Worm (Caenorhabditis elegans): Measurements from ENCODE around the gene Y94H6A.3.

ce11 chrIV:2650031-2650430 is 26.3 kb upstream of the Y94H6A.3 start:
- no peak for TF ChIP-seq elt-3 (tag; optimal IDR thresholded peaks at IDR 0.05)
- TF ChIP-seq fkh-10 (GFP tag; optimal IDR thresholded peaks at IDR 0.05) = no peak
- TF ChIP-seq mdl-1 (tag; optimal IDR thresholded peaks at IDR 0.05) = no peak
- TF ChIP-seq lin-15B (tag; optimal IDR thresholded peaks at IDR 0.05) = no peak
- no peak for TF ChIP-seq pqm-1 (tag; optimal IDR thresholded peaks at IDR 0.05)
- no peak for TF ChIP-seq ztf-11 (tag; optimal IDR thresholded peaks at IDR 0.05)
- TF ChIP-seq daf-12 (tag; optimal IDR thresholded peaks at IDR 0.05) = no peak
- TF ChIP-seq nhr-23 (tag; optimal IDR thresholded peaks at IDR 0.05) = no peak
- no peak for TF ChIP-seq nhr-25 (tag; optimal IDR thresholded peaks at IDR 0.05)
- TF ChIP-seq skn-1 (tag; optimal IDR thresholded peaks at IDR 0.05) = no peak
- TF ChIP-seq ama-1 (optimal IDR thresholded peaks at IDR 0.05) = no peak

Data from whole organism, L3 larva.